Fruit fly (Drosophila melanogaster): ENCODE results near the gene CG9175.

- no peak for TF ChIP-seq CTCF (optimal IDR thresholded peaks at IDR 0.05)
- no peak for TF ChIP-seq CG8478 (optimal IDR thresholded peaks at IDR 0.05)
Observed at dm6 chr2L:6072124-6072523, 26.6 kb downstream of the CG9175 start.
